Fruit fly (Drosophila melanogaster) whole organism, embryonic: ENCODE data around the gene CG17028.
A peak's percentile ranks its signal among the peaks of the same experiment; 100 is the strongest.

Experiments used
- CHES-1-like ChIP-seq: fragments of 200-800 bp; sonication (Bioruptor generic); optimal IDR thresholded peaks from 2 replicates; lab custom pipeline; 2016; ENCODE audit warnings: missing biosample characterization, missing genetic modification characterization
- E2f1 ChIP-seq: fragments of 200-800 bp; sonication (Bioruptor generic); IDR thresholded peaks from 2 replicates; pipeline ENCODE4 v1.3.6; 2022; ENCODE audit warnings: missing biosample characterization, missing genetic modification characterization
- Nf-YA ChIP-seq: fragments of 200-800 bp; sonication (Bioruptor generic); IDR thresholded peaks from 2 replicates; pipeline ENCODE4 v1.3.6; 2022; ENCODE audit warnings: missing biosample characterization, missing genetic modification characterization
- cato ChIP-seq: fragments of 200-800 bp; sonication (Bioruptor generic); optimal IDR thresholded peaks from 2 replicates; lab custom pipeline; 2016; ENCODE audit warnings: missing biosample characterization, missing genetic modification characterization, borderline replicate concordance

DNA sequence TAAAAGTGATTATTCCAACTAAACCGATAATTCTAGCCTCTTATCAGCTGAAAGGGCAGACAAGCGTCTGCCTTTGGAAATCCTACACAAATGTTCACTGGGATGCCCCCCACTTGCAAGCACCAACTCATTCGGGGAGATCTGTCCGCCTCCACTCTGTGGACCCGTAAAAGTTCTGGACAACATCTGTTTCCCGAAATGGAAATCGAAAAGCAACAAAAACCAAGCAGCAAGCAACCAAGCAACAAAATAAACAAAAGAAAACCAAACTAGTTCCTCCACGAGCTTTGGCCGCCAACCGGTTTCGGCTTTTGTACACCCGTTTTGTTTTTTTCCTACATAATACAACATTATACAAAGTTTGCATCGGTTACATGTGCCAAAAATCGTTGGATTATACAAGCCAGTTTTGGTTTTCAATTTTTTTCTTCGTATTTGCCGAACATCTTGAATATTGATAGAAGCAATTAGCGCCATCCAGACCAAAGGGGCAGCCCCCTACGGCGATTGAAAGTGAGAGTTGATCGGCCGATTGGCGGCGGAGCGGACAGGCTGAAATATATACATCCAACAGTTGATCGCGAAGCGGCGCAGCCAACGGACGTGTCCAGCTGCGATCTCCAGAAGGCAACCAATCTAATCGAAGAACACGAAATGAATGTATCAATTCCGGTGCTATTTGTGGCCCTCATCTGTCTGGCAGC is 19.6 kb upstream of the CG17028 start, which contains the start of gene CG17032:
- no peak for TF ChIP-seq cato (GFP tag; lab: Kevin White, UChicago)
- TF ChIP-seq E2f1 (GFP tag; lab: Robert Waterston, UW) = peak; percentile 26; the same call in 1 of the 2 replicates
- TF ChIP-seq CHES-1-like (GFP tag; lab: Kevin White, UChicago) = no peak
- TF ChIP-seq Nf-YA = no peak
